Fruit fly (Drosophila melanogaster) Kc167 (cell line): ENCODE results near the gene CG3744.

Experiments
- Sin3A ChIP-seq: fragments of >200 bp; optimal IDR thresholded peaks from 2 replicates; lab custom pipeline; 2018; ENCODE audit warnings: missing external identifiers
- h ChIP-seq: fragments of >200 bp; optimal IDR thresholded peaks from 3 replicates; lab custom pipeline; 2018; ENCODE audit warnings: missing external identifiers
- psq ChIP-seq: fragments of >200 bp; optimal IDR thresholded peaks from 2 replicates; lab custom pipeline; 2017; ENCODE audit warnings: missing external identifiers

dm6 chr3R:24910097-24910496 is 33.6 kb upstream of the CG3744 start:
- TF ChIP-seq psq (no peak), h (lab: Kevin White, UChicago) (no peak), Sin3A (lab: Kevin White, UChicago) (no peak)
